Fruit fly (Drosophila melanogaster) whole organism, embryonic: Measurements from ENCODE around the gene CG5355.
A peak's percentile ranks its signal among the peaks of the same experiment; 100 is the strongest.

Experiments
- NC2β ChIP-seq: fragments of 200-800 bp; sonication (Bioruptor generic); optimal IDR thresholded peaks from 2 replicates; lab custom pipeline; 2016; ENCODE audit warnings: missing biosample characterization, missing genetic modification characterization
- Opbp ChIP-seq: fragments of 200-800 bp; sonication (Bioruptor generic); IDR thresholded peaks from 3 replicates; pipeline ENCODE4 v1.3.6; 2022; ENCODE audit warnings: missing biosample characterization, missing genetic modification characterization; ENCODE audit not compliant: partially characterized antibody
- fru ChIP-seq: fragments of >200 bp; optimal IDR thresholded peaks from 2 replicates; lab custom pipeline; 2017
- prd ChIP-seq, 3 experiments: fragments of >200 bp in 2 of 3; fragments of 200-800 bp in 1 of 3; sonication (Bioruptor generic) in 1 of 3; optimal IDR thresholded peaks in 2 of 3; IDR thresholded peaks in 1 of 3; 2 replicates in 2 of 3; 3 replicates in 1 of 3; pipeline versions ENCODE4 v1.3.6 to Lab custom; 2017 to 2022; ENCODE audit warnings: missing biosample characterization in 1 of 3, missing genetic modification characterization in 1 of 3

DNA sequence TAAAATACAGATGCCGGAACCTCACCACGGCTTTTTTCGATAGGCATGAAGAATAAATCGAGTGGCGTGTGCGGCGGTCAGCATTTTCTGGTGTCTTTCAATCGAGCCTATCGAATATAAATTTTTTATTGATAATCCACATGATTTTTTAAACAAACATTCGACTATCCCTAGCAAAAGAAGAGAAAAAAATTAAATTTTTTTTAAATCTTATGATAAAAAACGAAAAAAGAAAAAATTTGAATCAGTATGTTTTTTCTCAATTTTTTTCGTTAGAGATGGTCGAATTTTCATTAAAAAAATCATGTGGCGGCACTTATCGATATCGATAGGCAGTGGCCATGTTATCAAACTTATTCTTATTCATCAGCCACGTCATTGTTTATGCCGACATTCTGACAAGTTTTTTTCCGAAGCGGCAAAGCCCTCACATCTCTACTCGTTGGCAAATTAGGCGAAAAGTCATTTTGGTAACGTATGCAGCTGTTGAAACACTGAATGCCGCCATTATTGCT is 13.3 kb upstream of the CG5355 start, which contains the start of the genes SmB and KdelR:
- TF ChIP-seq Opbp (GFP tag; lab: Robert Waterston, UW) (peak; percentile 64; the same call in 2 of the 3 replicates), prd (optimal IDR thresholded peaks at IDR 0.05; lab: Kevin White, UChicago) (no peak), prd (GFP tag; IDR thresholded peaks at IDR 0.05; lab: Robert Waterston, UW) (no peak), NC2β (GFP tag; lab: Kevin White, UChicago) (no peak), fru (lab: Kevin White, UChicago) (no peak)
